Worm (Caenorhabditis elegans): ENCODE results near the gene col-76.

The col-76 gene

DNA sequence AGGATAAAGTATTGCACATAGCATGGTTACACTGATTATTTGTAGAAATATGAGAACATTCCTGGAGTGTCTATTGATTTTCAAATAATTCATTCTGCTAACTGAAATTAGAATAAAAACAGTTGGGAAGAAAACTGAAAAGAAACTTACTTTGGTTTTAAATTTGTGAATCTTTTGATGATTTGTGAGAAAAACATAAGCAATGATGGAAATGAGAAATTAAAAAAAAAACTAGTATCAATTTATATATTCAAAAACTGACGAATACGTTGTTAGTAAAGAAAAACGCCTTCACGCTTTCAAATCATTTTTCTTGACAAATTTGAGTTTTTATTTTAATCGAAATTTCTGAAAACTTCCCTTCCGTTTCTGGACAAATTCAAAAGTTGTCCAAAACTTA is 11.0 kb upstream of the col-76 start, which contains the start of gene T05C12.9:
T05C12.9 (minus strand) TSS at position 101 of the 400 bp plus-strand sequence.
- no peak for TF ChIP-seq unc-62 (GFP tag; optimal IDR thresholded peaks at IDR 0.05)

- no peak for TF ChIP-seq unc-62 (GFP tag; optimal IDR thresholded peaks at IDR 0.05)
These were observed 10.2 kb upstream of the col-76 start for ce11 chrII:8193922-8194321.

DNA sequence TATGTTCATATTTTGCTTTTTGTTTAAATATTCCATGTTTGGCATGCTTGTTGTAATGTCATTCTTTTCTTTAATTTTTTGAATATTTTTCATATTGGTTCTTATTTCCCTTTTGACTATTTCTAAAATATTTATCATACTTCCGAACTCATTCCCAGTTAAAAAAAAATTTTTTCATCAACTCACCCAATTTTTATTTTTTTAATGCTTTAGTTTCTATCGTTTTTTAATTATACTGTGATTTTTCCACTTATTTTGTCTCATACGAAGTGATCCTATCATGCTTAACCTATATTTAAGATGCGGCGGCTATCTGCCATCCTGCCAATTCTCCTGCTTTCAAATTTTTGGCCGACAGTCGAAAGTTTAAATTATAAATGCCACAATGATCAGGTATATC is 5.6 kb upstream of the col-76 start, which contains the start of gene qua-1:
qua-1 (plus strand) TSS at position 301 of the 400 bp plus-strand sequence.
- TF ChIP-seq unc-62 (GFP tag; optimal IDR thresholded peaks at IDR 0.05), result no peak

ce11 chrII:8199803-8200202 is 4.3 kb upstream of the col-76 start:
- TF ChIP-seq unc-62 (GFP tag; optimal IDR thresholded peaks at IDR 0.05), result no peak

- no peak for TF ChIP-seq unc-62 (GFP tag; optimal IDR thresholded peaks at IDR 0.05)
These were observed 1.5 kb downstream of the col-76 start for ce11 chrII:8205612-8206011.

ce11 chrII:8209476-8209875 is 5.3 kb downstream of the col-76 start, which contains the start of gene M110.8:
Gene M110.8 (minus strand): TSS chrII:8209576.
- no peak for TF ChIP-seq unc-62 (GFP tag; optimal IDR thresholded peaks at IDR 0.05)

DNA sequence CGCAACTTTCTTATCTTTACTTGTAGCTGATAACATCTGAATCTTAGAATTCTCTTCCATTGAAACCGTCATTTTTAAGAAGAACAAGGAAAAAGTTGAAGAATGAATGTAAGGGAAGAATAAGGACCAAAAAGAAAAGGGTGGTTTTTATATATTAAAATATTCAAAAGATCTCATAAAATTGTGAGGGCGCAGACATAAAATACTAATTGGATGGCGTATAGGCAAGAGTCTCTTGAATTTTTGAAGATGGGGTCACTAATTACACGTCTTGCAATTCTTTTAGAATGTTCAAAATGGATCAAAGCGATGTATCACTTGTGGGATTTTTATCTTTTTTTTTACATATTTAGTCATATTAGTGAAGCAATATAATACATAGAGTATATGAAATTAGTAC is 8.5 kb downstream of the col-76 start, which contains the start of gene twk-3:
twk-3 (minus strand) TSS at position 101 of the 400 bp plus-strand sequence.
- no peak for TF ChIP-seq unc-62 (GFP tag; optimal IDR thresholded peaks at IDR 0.05)

DNA sequence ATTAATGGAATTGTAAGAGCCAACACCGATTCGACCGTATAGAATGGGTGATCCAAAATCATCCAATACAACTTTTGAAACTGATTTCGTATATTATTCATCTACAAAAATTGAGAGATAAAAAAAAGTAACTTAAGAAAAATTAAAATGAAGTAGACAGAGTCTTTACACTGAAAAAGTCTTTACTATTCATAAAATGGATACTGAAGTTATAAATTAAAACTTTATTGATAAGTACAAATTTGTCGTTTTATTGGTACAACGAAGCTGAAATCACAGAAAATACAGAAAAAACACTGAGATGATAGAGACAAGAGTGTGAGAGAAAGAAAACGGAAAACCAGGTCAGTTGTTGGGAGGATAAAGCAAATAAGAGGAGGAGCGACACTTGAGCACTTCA is 10.2 kb downstream of the col-76 start, which contains the start of gene M110.10:
M110.10 (minus strand) TSS at position 101 of the 400 bp plus-strand sequence.
- no peak for TF ChIP-seq unc-62 (GFP tag; optimal IDR thresholded peaks at IDR 0.05)

DNA sequence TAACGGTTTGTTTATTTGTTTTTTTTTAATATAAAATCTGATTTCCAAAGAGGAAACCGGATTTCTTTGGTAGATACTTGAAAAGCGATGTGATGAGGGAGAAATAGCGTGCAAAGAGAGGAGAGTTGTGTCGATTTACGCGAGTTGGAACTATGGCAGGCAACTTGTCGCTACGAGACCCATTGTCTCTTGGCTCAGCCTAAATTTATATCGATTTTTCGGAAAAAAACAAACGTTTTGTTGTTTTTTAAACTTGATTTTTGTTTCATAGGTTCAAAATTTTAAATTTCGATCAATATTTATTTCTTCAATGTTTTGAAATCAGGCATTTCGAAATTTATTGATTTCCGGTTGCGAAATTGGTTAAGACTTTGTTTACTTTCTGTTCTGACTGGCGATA is 12.3 kb downstream of the col-76 start, which contains the start of gene M110.3:
M110.3 (minus strand) TSS at position 184 of the 400 bp plus-strand sequence.
- TF ChIP-seq unc-62 (GFP tag; optimal IDR thresholded peaks at IDR 0.05), result no peak

DNA sequence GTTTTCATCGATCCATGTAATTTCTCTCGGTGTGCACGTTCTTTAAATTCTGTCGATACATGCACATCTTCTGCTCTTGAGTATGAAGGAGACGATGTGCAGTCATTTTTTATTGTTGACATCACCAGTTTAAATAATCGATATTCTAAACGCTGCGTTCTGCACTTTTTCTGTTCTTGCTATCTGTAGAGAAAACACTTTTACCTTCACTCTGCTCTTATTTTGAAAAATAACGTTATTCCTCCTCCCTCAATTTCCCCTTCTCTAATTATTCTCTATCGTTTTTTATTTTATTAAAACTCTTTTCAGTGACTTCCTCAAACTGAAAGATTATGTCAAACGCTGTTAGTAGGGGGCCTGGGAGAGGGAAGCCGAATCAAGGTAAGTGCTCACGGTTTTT is 12.8 kb downstream of the col-76 start, which contains the start of gene ifg-1:
ifg-1 (plus strand) TSS at position 301 of the 400 bp plus-strand sequence.
- no peak for TF ChIP-seq unc-62 (GFP tag; optimal IDR thresholded peaks at IDR 0.05)

DNA sequence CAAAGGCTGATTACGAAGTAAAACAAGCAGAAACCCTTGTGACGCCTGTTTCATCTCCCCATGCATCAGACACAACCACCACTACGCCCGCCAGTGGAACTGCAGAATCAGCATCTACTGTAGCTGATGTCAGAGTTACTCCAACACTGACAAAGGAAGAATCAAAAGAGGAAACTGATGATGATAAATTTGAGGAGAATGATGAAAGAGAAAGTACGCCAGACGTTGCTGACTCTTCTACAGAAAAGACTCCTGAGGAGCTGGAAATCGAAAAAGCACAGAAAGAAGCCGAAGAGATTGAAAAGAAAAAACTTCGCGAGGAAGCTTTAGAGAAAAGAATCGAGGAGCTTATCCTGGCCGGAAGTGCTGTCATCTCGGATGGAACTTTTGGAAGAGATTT is 14.1 kb downstream of the col-76 start:
- TF ChIP-seq unc-62 (GFP tag; optimal IDR thresholded peaks at IDR 0.05), result no peak

DNA sequence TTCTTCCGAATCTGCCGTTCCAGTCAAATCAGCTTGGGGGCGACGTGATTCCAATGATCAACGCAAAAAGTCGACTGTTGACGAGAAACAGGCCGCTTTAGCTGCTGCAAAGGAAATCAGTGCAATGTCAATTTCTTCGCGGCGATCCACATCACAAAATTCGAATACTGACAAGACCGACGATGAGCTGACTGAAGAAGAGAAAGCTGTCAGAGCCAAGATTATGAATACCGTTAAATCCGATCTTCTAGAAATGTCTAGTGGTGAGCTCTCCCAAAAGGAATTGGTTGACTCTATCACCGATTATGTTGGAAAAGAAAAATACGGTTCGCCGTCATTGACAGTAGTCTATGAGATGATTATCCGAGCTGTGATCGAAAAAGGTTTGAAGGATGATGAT is 16.1 kb downstream of the col-76 start:
- no peak for TF ChIP-seq unc-62 (GFP tag; optimal IDR thresholded peaks at IDR 0.05)

DNA sequence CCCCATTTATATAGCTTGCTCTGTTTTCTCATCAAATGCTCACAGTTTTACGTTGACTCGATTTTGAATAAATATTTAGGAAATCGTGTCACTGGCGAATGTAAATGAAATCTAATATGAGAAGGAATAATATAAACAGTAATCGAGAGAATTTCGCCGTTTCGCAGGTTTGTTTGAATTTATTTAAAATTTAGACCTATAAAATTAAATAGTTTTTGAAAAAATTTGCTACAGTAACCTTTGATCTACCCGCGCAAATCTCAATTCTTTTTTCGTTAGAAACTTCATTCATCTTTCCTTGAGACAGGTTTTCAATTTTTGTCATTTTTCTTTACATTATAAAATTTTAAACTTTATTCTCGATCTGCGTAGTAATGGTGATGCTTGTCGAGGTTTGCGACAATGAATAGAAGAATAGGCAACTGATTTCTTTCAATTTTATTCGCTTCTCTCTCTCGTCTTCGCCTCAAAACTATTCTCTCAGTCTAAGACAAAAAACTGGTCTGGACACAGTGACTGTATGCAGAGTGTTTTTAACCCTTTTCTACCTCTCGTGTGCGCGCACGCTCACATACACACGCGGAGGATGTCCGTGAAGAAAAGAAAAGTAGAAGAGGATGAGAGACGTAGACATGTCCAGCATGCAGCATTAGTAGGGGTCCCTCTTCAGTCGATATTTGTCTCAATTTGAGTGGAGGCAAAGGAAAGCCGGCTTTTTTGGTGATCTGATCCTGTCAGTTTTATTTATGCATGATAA is 18.3 kb downstream of the col-76 start, which contains the start of gene dab-1:
dab-1 (plus strand) TSS at position 78 of the 757 bp plus-strand sequence.
- TF ChIP-seq unc-62 (GFP tag; optimal IDR thresholded peaks at IDR 0.05), result no peak

ce11 chrII:8223422-8223821 is 19.3 kb downstream of the col-76 start:
- no peak for TF ChIP-seq unc-62 (GFP tag; optimal IDR thresholded peaks at IDR 0.05)

DNA sequence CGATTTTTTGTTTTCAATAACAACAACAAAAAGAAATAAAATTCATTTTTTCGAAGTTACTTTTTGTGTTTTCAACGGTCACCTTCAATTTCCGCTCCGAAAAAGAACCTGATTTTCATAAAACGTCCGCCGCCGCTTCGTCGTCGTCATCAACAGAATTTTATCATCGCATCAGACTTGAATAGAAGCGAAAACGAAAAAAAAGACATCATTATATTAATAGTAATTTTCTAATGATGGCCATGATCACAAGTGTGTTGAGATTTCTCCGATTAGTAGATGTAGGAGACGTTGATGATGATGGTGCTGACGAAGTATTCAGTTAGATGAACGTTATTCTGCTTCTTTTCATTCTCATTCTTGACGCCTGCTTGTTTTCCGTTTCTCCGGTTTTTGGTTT is 19.8 kb downstream of the col-76 start:
- TF ChIP-seq unc-62 (GFP tag; optimal IDR thresholded peaks at IDR 0.05), result no peak

DNA sequence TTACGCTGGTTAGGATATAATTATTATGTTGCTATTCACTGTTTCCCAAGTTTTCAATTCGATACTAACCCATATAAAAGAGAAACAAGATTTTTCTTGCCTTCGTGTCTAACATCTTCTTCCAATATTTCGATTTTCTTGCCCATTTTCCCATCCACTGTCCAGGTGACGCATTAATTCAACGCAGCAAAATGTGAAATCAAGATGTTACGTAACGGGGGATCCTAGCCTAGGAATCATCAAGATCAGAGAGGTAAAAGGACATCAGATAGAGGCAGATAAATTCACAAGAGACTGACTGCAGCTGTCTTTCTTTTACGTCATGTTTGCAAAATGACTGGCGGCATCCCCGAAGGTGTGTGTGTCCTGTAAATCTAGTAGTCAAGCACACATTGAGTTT is 20.5 kb downstream of the col-76 start:
- TF ChIP-seq unc-62 (GFP tag; optimal IDR thresholded peaks at IDR 0.05), result no peak

DNA sequence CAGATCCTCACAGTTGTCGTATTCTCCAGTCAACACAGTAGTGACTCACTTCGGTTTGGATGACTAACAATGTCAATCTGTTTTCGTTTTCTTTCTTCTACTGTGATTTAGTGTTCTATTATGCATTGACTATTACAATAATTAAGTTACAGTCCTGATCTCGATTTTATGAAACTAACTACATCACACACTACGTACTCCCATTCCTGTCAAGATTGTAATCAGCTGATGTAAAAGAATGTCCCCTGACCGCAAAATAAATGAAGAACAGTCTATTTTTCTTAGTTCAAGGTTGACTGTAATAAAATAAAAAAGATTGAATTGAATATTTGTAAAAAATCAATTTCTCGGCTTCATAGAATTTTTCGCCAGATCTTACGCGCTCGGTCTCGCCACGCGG is 21.2 kb downstream of the col-76 start:
- no peak for TF ChIP-seq unc-62 (GFP tag; optimal IDR thresholded peaks at IDR 0.05)

Measured in whole organism, dauer.